Fruit fly (Drosophila melanogaster) whole organism, adult: ENCODE measurements around the gene CG34447.

Source experiments
- CG14711 ChIP-seq: fragments of 200-800 bp; sonication (Bioruptor generic); optimal IDR thresholded peaks from 2 replicates; lab custom pipeline; 2018; ENCODE audit warnings: missing biosample characterization, mild to moderate bottlenecking, missing genetic modification characterization, moderate library complexity
- CG5204 ChIP-seq: fragments of 200-800 bp; sonication (Bioruptor generic); optimal IDR thresholded peaks from 2 replicates; lab custom pipeline; 2016; ENCODE audit warnings: missing biosample characterization, missing genetic modification characterization
- Mnt ChIP-seq: fragments of 200-800 bp; sonication (Bioruptor generic); optimal IDR thresholded peaks from 2 replicates; lab custom pipeline; 2016; ENCODE audit warnings: missing biosample characterization, mild to moderate bottlenecking, missing genetic modification characterization
- cnc ChIP-seq, 2 experiments: fragments of >200 bp; optimal IDR thresholded peaks; 2 replicates each; lab custom pipeline; 2017
- kay ChIP-seq: fragments of 200-800 bp; sonication (Bioruptor generic); peaks from one replicate; lab custom pipeline; 2016; ENCODE audit warnings: missing biosample characterization, missing genetic modification characterization, borderline replicate concordance
- pad ChIP-seq: fragments of 200-800 bp; sonication (Bioruptor generic); optimal IDR thresholded peaks from 3 replicates; lab custom pipeline; 2017; ENCODE audit warnings: missing biosample characterization, missing genetic modification characterization, mild to moderate bottlenecking, moderate library complexity, missing genetic modification reagents

DNA sequence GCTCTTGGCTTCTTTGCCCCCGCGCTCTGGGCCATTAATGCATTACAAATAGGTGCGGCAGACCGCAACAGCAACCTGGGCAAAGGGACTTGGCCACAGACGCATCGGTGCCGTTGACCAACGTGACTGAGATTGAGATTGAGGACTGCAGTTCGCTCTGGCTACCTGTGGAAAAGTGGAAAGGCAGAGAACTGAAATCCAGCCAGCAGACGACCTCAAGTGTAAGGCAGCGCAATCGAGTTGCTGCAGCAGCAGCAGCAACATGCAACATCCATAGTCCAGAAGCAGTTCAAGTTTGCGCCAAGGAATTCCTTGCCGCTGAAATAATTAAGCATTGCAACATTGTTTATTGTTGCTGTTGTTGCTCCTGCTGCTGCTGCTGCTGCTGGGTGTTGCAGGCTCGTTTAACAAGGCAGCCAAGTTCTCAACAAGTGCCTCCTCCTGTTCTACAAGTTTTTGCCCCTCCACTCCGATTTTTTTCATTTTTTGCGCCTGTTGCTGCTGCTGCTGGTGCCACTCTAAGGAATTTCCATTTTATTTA is 5.9 kb upstream of the CG34447 start:
- TF ChIP-seq CG14711 (tag; lab: Kevin White, UChicago) = no peak
- TF ChIP-seq pad (GFP tag; lab: Kevin White, UChicago) = no peak
- no peak for TF ChIP-seq CG5204
- TF ChIP-seq Mnt (GFP tag; lab: Kevin White, UChicago) = no peak
- no peak for TF ChIP-seq kay
- no peak for TF ChIP-seq cnc (optimal IDR thresholded peaks at IDR 0.05; lab: Kevin White, UChicago)
